Fruit fly (Drosophila melanogaster) whole organism, pupa: ENCODE data around the gene COX6CL.

Experiments used
- CG10348 ChIP-seq: fragments of 200-800 bp; sonication (Bioruptor generic); IDR thresholded peaks from 2 replicates; pipeline ENCODE4 v1.3.6; 2022; ENCODE audit warnings: missing biosample characterization, missing genetic modification characterization
- CG13204 ChIP-seq: fragments of 200-800 bp; sonication (Bioruptor generic); optimal IDR thresholded peaks from 2 replicates; lab custom pipeline; 2018; ENCODE audit warnings: missing biosample characterization, mild to moderate bottlenecking, missing genetic modification characterization, moderate library complexity
- CG14655 ChIP-seq: fragments of 200-800 bp; sonication (Bioruptor generic); optimal IDR thresholded peaks from 3 replicates; lab custom pipeline; 2017; ENCODE audit warnings: mild to moderate bottlenecking, missing biosample characterization, missing genetic modification reagents, missing genetic modification characterization
- CG32121 ChIP-seq: fragments of 200-800 bp; sonication (Bioruptor generic); IDR thresholded peaks from 2 replicates; pipeline ENCODE4 v1.3.6; 2022; ENCODE audit warnings: missing biosample characterization, missing genetic modification characterization
- CG34367 ChIP-seq: fragments of 200-800 bp; sonication (Bioruptor generic); optimal IDR thresholded peaks from 2 replicates; lab custom pipeline; 2018; ENCODE audit warnings: missing biosample characterization, mild to moderate bottlenecking, missing genetic modification characterization
- CG8159 ChIP-seq: fragments of 200-800 bp; sonication (Bioruptor generic); optimal IDR thresholded peaks from 3 replicates; lab custom pipeline; 2018; ENCODE audit warnings: missing biosample characterization, mild to moderate bottlenecking, missing genetic modification characterization, moderate library complexity
- Ets98B ChIP-seq: fragments of 200-800 bp; sonication (Bioruptor generic); IDR thresholded peaks from 2 replicates; pipeline ENCODE4 v1.3.6; 2022; ENCODE audit warnings: missing biosample characterization, missing genetic modification characterization
- fd96Ca ChIP-seq: fragments of 200-800 bp; sonication (Bioruptor generic); IDR thresholded peaks from 3 replicates; pipeline ENCODE4 v1.3.6; 2022; ENCODE audit warnings: missing biosample characterization, missing genetic modification characterization

dm6 chr2L:5782866-5783265, 35.4 kb downstream of the COX6CL start:
- TF ChIP-seq CG34367 (tag; lab: Kevin White, UChicago) (no peak), CG13204 (GFP tag; lab: Kevin White, UChicago) (no peak), CG10348 (GFP tag; lab: Robert Waterston, UW) (no peak), CG14655 (GFP tag; lab: Kevin White, UChicago) (no peak), CG8159 (tag; lab: Kevin White, UChicago) (no peak), CG32121 (GFP tag; lab: Robert Waterston, UW) (no peak), fd96Ca (GFP tag; lab: Robert Waterston, UW) (no peak), Ets98B (GFP tag; lab: Robert Waterston, UW) (no peak)
